Fruit fly (Drosophila melanogaster) ovary, adult (tissue): Measurements from ENCODE around the gene CG15422.

ENCODE experiments used
- CG17801 ChIP-seq: fragments of 200-800 bp; optimal IDR thresholded peaks from 2 replicates; lab custom pipeline; 2019; ENCODE audit warnings: missing biosample characterization, mild to moderate bottlenecking, missing genetic modification characterization, moderate library complexity; ENCODE audit not compliant: partially characterized antibody

CG15422 gene

DNA sequence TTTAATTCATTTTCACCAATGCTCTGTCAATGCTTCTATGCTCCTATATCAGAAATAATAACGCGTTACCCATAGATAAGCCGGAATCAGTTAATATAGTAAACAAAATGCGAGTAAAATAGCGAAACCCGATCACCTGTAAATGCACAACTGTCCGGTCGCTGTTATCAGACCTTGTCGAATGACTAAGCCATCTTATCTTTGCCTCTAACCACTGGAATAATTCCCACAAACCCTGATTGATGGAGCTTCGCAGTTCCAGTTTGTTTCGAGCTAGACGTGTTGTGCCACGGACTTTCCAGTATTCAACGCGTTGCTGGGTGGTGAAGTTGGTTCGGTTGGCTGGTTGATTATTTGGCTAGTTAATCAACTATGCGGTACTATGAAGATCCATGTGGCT lies at the start of gene CG15422:
TSS of gene CG15422 (plus strand) at position 301 of the 400 bp plus-strand sequence.
- TF ChIP-seq CG17801: no peak

DNA sequence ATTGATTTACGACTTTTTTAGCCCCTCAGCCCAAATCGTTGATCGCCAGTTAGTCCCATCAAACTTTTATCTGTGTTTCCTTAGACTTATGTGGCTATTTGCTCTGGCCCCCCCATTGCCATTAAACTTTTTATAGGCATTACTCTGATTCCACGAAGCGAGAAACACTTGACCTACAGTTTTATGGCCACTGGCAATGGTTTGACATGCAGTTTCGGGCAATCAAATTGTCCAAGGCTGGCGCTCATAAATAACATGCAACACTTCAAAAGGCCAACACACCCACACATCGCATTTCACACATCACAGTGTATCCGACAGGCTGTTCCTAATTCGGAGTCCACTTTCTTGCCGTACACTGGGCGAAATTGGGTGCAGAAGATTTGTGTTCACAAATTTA lies 36.5 kb upstream of the CG15422 start:
- no peak for TF ChIP-seq CG17801

DNA sequence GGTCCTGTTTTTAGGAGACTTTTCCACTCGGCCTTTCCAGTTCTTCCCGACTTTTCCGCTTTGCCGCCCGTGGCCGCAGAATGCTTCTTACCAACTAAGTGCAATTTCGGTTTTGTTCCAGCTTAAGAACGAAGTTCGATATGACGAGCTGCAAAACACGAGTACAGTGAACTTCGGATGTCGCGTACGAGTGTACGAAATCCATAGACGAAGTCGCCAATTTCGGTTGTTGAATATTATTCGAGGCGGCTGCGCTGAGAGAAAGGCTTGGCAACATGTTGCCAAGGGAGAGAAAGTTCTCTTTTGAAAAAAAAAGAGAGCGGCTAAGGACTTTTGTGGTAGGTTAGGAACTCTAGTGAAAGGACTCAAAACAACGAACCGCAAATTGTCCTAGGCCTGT lies 13.1 kb upstream of the CG15422 start, which contains the start of gene fred:
TSS of gene fred (minus strand) at position 76 of the 400 bp plus-strand sequence.
- no peak for TF ChIP-seq CG17801

DNA sequence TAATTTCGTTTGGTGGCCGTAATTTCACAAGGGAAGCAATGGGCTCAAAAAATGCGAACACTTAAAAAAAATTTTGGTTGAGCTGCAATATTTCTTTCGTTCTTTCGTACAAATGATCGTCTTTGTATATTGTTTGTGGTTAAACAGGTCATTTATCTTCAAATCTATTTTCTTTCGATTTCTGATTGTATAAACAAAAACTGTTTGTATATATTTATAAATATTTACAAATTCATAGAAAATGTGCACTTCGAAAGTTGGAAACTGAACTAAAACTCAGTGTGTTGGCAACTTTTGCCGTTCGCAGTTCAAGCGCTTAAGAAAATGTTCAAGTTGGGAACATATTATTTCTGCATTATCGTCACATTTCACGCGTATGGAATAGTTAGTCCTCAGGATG lies 5.1 kb upstream of the CG15422 start, which contains the start of gene CG43797:
TSS of gene CG43797 (plus strand) at position 301 of the 400 bp plus-strand sequence.
- no peak for TF ChIP-seq CG17801

DNA sequence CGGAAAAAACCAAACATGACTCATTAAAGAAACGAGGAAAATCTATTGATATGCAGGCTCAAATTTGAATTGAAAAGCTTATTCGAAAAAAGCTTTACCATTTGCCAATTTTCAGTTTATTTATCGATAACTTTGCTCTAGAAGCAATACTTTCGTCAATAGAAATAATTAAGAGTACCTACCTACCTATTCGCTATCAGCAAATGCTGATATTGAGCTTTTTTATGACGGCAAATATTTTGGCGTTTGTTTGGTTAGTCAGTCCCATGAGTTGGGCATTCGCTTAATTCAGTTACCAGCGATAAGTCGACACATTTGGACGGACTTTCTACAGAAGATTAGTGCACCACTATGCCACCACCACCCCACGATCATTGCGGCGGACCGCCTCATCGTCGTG lies 1.0 kb upstream of the CG15422 start, which contains the start of gene CG34176:
TSS of gene CG34176 (plus strand) at position 301 of the 400 bp plus-strand sequence.
- TF ChIP-seq CG17801: no peak

DNA sequence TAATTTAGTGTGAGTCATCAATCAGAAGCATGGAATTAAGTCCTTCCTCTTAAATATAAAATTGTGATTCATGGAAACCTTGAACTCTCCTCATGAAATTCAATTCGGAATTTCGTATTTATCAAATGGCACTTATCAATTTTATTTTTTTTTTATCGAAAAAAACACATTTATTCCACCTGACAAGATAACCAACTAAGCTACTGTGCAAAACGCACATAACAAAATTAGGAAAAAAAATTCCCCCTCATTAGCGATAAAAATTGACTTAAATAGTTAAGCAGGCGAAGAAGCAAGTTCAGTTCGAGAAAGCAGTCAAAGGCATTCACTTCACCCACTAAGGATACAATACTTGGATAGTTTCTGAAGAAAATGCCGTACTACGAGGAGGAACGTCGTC lies 957 bp downstream of the CG15422 start, which contains the start of gene CG15423:
TSS of gene CG15423 (plus strand) at position 301 of the 400 bp plus-strand sequence.
- no peak for TF ChIP-seq CG17801

DNA sequence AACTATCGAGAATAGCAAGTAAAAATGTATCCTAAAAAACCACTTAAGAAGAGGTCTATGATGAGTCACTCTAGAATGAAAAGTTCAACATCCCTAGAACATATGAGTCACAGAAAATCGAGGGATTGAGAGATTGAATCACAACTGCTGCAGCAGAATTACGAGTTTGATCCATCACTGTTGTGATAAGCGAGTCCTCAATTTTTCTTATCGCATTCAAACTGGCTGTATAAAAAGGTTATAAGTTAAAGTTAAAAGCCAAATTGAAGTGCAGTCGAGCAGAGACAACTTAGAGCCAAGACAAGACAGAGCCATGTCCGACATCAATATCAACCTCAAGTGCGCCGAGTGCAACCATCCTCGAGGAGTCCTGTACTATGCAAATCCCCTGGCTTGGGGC lies 2.6 kb downstream of the CG15422 start, which contains the start of gene CG43773:
TSS of gene CG43773 (plus strand) at position 301 of the 400 bp plus-strand sequence.
- no peak for TF ChIP-seq CG17801

DNA sequence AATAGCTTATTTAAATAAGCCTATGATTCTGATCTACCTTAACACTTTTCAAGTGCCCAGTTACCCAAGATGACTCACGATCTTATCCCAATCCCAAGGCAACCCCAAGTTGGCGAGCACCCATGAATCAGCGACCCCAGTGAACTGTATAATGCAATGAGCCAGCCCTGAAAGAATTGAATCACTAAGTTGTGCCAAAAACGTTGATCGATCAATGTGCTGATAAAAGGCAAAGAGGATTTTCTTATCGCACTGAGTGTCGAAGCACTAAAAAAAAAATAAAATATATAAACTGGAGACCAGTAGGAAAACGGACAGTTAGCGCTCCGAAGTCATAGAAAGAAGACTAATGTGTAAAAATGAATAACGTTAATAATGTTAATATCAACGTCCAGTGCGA lies 3.6 kb downstream of the CG15422 start, which contains the start of gene CG43774:
TSS of gene CG43774 (plus strand) at position 301 of the 400 bp plus-strand sequence.
- no peak for TF ChIP-seq CG17801

DNA sequence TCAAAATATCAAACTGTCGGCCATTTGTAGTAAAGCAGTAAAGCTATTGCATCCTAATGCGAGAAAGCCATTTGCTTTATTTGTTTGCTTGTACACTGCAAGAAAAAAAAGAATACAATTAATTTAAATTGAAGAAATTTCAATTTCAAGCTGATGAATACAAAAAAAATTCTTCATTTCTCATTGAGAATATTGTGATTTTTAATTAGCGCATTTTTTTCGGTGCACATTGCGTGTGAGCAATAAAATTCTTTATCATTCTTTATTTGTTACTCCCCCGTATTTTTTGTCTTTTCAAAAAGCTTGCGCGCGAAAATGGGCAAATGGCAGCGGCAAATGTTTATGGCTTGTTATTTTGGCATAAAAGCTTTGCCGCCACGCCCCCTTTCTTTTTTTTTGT lies 7.3 kb downstream of the CG15422 start:
- no peak for TF ChIP-seq CG17801

DNA sequence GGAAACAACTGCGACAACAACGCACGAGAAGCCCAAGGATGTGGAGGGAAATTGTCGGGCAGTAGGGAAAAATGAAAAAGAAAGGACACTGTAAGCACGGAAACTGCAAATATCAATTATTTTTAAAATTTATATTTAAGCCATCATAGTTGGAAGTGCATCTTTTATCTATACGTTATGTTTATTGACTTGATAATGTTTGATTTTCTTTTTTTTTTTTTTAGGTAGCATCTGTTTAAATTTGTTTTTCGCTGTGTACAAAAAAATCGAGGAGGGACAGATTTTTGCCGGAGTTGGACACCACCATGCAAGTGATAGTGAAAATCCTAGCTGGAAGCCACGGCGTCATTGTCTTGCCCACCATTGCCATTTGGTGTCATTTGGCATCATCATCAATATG lies 14.4 kb downstream of the CG15422 start:
- no peak for TF ChIP-seq CG17801

DNA sequence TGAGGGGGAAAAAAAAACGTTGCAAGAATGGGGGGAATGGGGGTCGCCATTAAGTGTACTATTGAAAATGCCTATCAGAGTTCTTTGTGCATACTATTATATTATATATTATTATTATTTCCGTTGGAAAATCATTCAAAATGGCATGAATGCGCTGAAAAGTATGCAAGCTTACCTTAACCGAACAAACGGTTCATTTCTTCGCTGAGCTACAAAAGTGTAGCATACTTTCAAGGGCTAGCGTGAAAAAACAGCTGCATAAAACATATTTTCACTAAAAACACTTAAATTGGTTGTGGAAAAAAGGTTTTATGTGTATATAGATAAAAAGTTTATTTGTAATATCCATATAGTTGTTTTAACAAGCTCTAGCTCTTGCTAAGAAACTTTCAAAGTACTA lies 15.0 kb downstream of the CG15422 start:
- no peak for TF ChIP-seq CG17801

DNA sequence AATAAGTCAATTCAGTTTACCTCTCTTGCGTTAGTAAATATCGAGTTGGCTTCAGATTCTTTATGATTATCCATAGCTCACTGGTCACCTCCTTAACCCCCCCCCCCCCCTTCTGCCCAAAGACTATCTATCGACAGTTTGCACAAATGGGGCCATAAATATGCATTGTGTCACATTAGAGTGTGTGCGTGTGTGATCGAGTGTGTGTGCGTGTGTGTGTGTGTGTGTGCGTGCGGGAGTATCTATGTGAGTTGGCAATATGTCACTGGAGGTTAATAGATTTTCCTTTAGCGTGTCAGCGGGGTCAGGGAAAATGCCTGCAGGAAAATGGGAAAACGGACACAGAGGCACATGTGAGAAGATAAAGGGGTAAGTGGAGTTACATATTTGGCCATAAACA lies 15.4 kb downstream of the CG15422 start:
- no peak for TF ChIP-seq CG17801

DNA sequence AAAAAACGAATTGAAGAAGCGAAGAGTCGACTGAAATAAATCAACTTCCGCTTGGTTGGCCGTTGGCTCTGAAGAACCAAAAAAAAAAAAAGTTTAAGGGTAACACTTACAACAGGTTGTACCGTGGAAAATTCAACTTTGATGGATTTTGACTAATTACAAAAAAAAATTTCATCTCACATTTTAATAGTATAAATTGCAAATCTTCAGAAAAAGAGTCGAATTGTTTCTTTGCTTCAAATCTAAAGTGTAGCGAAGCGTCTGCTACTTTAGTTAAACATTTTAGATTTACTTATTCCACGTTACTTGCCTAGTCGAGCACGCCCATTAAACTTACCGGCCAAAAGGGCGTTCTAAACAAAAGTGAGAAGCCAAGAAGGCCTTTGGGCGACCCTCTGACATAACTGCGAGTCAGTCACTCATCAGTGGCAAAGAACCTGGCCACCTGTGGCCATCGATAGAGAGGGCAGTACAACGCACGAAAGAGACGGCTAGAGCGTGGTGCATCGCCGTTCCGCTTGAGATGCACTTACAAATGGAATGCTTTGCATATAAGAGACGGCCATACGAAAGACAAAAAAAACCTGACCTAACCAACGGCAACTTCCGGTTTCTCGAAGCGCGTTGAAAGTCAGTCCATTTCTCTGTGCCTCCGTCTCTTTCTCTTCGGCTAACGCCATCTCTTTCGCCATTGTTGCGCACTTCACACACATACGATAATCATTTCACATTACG lies 17.0 kb downstream of the CG15422 start:
- no peak for TF ChIP-seq CG17801

DNA sequence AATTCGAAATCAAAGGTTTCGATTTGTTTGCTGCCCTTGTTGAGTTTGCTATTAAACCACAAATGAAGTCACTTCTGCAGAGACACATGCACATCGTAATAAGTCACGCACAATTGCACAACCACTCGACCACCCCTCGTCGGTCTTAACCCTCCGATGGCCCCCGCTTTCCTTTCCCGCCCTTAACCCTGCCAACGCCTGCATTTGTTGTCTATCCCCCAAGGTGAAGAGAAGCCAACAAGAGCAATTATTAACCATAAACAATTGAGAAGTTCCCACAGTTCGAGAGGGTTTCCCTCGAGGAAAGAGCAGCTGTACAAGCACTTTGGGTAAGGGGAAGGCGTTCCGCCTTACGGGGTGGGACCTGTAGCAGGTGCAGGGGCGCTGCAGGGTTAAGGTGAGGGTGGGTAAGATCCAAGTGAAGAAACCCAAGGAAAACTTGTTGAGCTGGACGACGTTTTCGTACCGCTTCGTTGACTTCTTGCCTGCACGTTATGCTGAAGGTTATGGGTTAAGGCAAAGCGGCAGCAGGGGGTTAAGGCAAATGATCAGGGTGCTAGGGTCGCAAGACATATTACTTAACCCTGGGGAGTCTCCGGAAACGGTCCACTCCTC lies 18.6 kb downstream of the CG15422 start:
- no peak for TF ChIP-seq CG17801

DNA sequence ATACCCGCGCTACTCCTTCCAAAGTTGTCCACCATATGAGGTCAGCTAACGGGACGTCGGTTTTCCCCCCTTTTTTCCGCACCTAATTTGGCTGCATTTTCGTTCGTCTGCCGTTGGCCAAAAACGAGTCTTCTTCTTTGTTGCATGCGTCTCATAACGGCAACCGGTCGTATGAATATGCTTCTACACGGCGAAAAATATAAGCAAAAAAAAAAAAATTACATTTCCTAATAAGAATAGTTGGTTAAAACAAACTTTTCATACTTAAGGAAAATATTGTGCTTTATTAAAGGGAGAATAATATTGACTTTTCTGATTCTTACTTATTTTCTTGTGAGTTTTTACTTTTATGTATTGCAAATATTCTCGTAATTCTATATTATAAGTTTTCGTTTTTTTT lies 20.3 kb downstream of the CG15422 start:
- TF ChIP-seq CG17801: no peak

DNA sequence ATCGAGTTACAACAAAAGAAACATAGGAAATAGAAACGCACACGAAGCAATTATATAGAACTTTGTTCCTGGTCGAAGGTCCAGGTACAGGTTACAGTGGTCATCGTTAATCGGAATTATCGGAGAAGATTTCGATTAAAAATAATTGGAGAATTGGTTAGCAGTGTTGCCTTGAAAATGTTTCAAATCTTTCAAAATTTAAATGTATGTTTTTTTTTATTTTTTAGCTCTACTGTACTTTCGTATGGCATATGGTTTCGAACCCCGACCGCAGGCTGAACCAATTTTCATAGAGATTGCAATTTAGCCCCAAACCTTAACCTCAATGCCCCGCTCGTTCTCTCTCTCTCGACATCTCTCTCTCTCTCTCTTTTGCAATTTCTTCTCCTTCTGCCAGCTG lies 23.2 kb downstream of the CG15422 start:
- TF ChIP-seq CG17801: no peak

DNA sequence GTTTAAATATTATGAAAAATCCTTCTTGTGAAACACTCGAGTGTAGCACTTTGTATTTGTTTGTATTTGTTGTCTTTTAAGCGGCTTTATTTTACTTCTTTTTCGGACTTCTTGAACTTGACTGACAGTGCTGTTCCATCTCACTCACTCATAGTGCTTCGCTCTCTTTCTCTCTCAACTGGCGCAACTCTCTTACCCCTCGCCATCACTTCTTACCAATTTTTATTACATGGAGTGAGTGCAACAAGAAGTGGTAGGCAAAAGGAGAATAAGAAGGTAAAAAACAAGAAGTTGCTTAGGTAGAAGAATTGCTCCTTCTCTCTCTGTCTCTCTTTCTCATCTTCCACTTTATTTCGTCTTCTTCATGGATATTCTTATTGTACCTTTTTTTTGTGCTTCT lies 23.9 kb downstream of the CG15422 start:
- no peak for TF ChIP-seq CG17801
